Worm (Caenorhabditis elegans): ENCODE data around the gene dcar-1.

The dcar-1 gene

ce11 chrV:17921423-17921822 is 11.3 kb downstream of the dcar-1 start, which contains the start of gene E01B7.2 (continued):
- TF ChIP-seq unc-39 (tag; optimal IDR thresholded peaks at IDR 0.05) (no peak), lin-13 (GFP tag; optimal IDR thresholded peaks at IDR 0.05) (peak; percentile 59), nhr-11 (tag; optimal IDR thresholded peaks at IDR 0.05) (peak; percentile 22), lsy-2 (tag; optimal IDR thresholded peaks at IDR 0.05) (peak in 1 of 2 experiments; percentile 88), mep-1 (tag; optimal IDR thresholded peaks at IDR 0.05) (peak; percentile 61), lin-38 (GFP tag; IDR thresholded peaks at IDR 0.05) (peak; percentile 98)

ce11 chrV:17924095-17925000 is 14.2 kb downstream of the dcar-1 start, which contains the start of gene usp-50:
Gene usp-50 (plus strand): TSS chrV:17924916.
- TF ChIP-seq lin-38 (GFP tag; IDR thresholded peaks at IDR 0.05) = peak; percentile 25; the same call in 1 of the 2 replicates

- TF ChIP-seq set-16 (GFP tag; IDR thresholded peaks at IDR 0.05) (peak; percentile 89), aha-1 (tag) (peak; percentile 81), unc-62 (GFP tag; optimal IDR thresholded peaks at IDR 0.05 in 1 of 2) (no peak), unc-62 (tag; optimal IDR thresholded peaks at IDR 0.05) (no peak), D1046.2 (GFP tag; IDR thresholded peaks at IDR 0.05) (no peak)
These were observed 18.0 kb downstream of the dcar-1 start for ce11 chrV:17928128-17928527.

- no peak for TF ChIP-seq madf-9 (GFP tag; conservative IDR thresholded peaks at IDR 0.05)
- TF ChIP-seq lin-1 (GFP tag; IDR thresholded peaks at IDR 0.05) = no peak
- TF ChIP-seq php-3 (GFP tag; IDR thresholded peaks at IDR 0.05) = no peak
- TF ChIP-seq unc-62 (GFP tag; optimal IDR thresholded peaks at IDR 0.05 in 1 of 2) = no peak
- no peak for TF ChIP-seq unc-62 (tag; optimal IDR thresholded peaks at IDR 0.05)
- no peak for TF ChIP-seq dmd-9 (GFP tag; IDR thresholded peaks at IDR 0.05)
- TF ChIP-seq mdt-29 (GFP tag; IDR thresholded peaks at IDR 0.05) = no peak
- no peak for TF ChIP-seq cey-2 (tag; optimal IDR thresholded peaks at IDR 0.05; ENCODE audit: borderline replicate concordance, insufficient read depth)
- TF ChIP-seq egl-43 (GFP tag; IDR thresholded peaks at IDR 0.05) = no peak
- no peak for TF ChIP-seq zfp-2 (tag; optimal IDR thresholded peaks at IDR 0.05)
- TF ChIP-seq lsy-2 (tag; optimal IDR thresholded peaks at IDR 0.05) = no peak
- no peak for TF ChIP-seq lir-3 (tag; optimal IDR thresholded peaks at IDR 0.05)
- TF ChIP-seq F10B5.3 (tag; optimal IDR thresholded peaks at IDR 0.05) = no peak
- no peak for TF ChIP-seq daf-12 (tag; optimal IDR thresholded peaks at IDR 0.05)
- no peak for TF ChIP-seq gei-8 (GFP tag; optimal IDR thresholded peaks at IDR 0.05)
- TF ChIP-seq hlh-11 (tag; optimal IDR thresholded peaks at IDR 0.05) = no peak
- no peak for TF ChIP-seq fkh-10 (GFP tag; optimal IDR thresholded peaks at IDR 0.05)
- no peak for TF ChIP-seq hmg-1.1 (GFP tag; IDR thresholded peaks at IDR 0.05)
- TF ChIP-seq nhr-6 (tag; optimal IDR thresholded peaks at IDR 0.05) = no peak
- TF ChIP-seq snpc-4 (tag; optimal IDR thresholded peaks at IDR 0.05) = no peak
- no peak for TF ChIP-seq jun-1 (tag; optimal IDR thresholded peaks at IDR 0.05)
These were observed 21.7 kb downstream of the dcar-1 start for ce11 chrV:17931795-17932194.

DNA sequence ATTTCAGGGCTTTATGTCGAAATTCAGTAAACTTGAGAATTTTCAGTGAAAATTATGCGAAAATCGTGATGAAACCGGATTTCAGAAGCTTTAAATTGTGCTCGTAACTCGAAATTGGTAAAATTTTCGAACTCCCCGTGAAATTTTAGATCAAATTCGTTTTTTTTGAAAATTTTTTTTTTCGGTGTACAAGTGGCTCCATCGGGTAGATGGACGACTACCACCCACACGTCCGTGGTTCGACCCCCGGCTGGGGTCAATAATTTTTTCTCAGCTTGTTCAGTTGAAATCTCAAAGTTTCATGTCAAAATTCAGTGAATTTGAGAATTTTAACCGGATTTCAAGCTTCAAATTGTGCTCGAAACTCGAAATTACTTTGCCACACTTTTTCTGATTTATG is 25.7 kb downstream of the dcar-1 start:
- TF ChIP-seq T26A8.4 (GFP tag; IDR thresholded peaks at IDR 0.05) (peak; percentile 32; the same call in 1 of the 2 replicates), D1046.2 (GFP tag; IDR thresholded peaks at IDR 0.05) (no peak), mes-2 (tag; optimal IDR thresholded peaks at IDR 0.05; ENCODE audit: poor library complexity, severe bottlenecking) (peak; percentile 16)
